Worm (Caenorhabditis elegans) whole organism, late embryonic: ENCODE measurements around the gene slc-25A29.
A peak's percentile ranks its signal among the peaks of the same experiment; 100 is the strongest.

ENCODE experiments used
- C08G9.2 ChIP-seq: sonication (generic microtip); optimal IDR thresholded peaks from 2 replicates; lab custom pipeline; 2016; ENCODE audit warnings: mild to moderate bottlenecking, missing genetic modification characterization, moderate library complexity, missing compliant biosample characterization
- F13H6.1 ChIP-seq: sonication (generic microtip); optimal IDR thresholded peaks from 2 replicates; lab custom pipeline; 2016; ENCODE audit warnings: missing genetic modification characterization, missing compliant biosample characterization
- K09A11.1 ChIP-seq: sonication (generic microtip); optimal IDR thresholded peaks from 2 replicates; lab custom pipeline; 2017; ENCODE audit warnings: antibody characterized with exemption, mild to moderate bottlenecking, missing genetic modification characterization, missing compliant biosample characterization; ENCODE audit not compliant: insufficient read depth
- ama-1 ChIP-seq: fragments of 150-350 bp; optimal IDR thresholded peaks from 2 replicates; lab custom pipeline; 2014
- ceh-14 ChIP-seq: sonication (generic microtip); optimal IDR thresholded peaks from 2 replicates; lab custom pipeline; 2016; ENCODE audit warnings: missing genotype, missing genetic modification characterization, missing compliant biosample characterization
- ceh-18 ChIP-seq: sonication (generic microtip); optimal IDR thresholded peaks from 2 replicates; lab custom pipeline; 2016; ENCODE audit warnings: missing genetic modification characterization, missing compliant biosample characterization
- ceh-19 ChIP-seq: fragments of 200-800 bp; sonication (Bioruptor generic); optimal IDR thresholded peaks from 2 replicates; lab custom pipeline; 2018; ENCODE audit warnings: mild to moderate bottlenecking, missing genetic modification characterization, missing compliant biosample characterization
- ceh-2 ChIP-seq: sonication (generic microtip); optimal IDR thresholded peaks from 2 replicates; lab custom pipeline; 2016; ENCODE audit warnings: missing genotype, missing genetic modification characterization, missing compliant biosample characterization
- ceh-31 ChIP-seq: sonication (generic microtip); optimal IDR thresholded peaks from 2 replicates; lab custom pipeline; 2016; ENCODE audit warnings: missing genetic modification characterization, missing compliant biosample characterization
- ceh-48 ChIP-seq: sonication (generic microtip); optimal IDR thresholded peaks from 2 replicates; lab custom pipeline; 2016; ENCODE audit warnings: missing genetic modification characterization, inconsistent platforms, missing compliant biosample characterization
- ceh-9 ChIP-seq: sonication (generic microtip); optimal IDR thresholded peaks from 2 replicates; lab custom pipeline; 2016; ENCODE audit warnings: mild to moderate bottlenecking, missing genetic modification characterization, inconsistent platforms, missing compliant biosample characterization
- che-1 ChIP-seq: sonication (generic microtip); optimal IDR thresholded peaks from 2 replicates; lab custom pipeline; 2016; ENCODE audit warnings: mild to moderate bottlenecking, missing genetic modification characterization, missing compliant biosample characterization
- ets-4 ChIP-seq: sonication (generic microtip); optimal IDR thresholded peaks from 2 replicates; lab custom pipeline; 2016; ENCODE audit warnings: missing genetic modification characterization, missing compliant biosample characterization
- eyg-1 ChIP-seq: sonication (generic microtip); optimal IDR thresholded peaks from 2 replicates; lab custom pipeline; 2016; ENCODE audit warnings: missing genotype, missing genetic modification characterization, missing compliant biosample characterization
- hlh-15 ChIP-seq: sonication (generic microtip); optimal IDR thresholded peaks from 2 replicates; lab custom pipeline; 2016; ENCODE audit warnings: missing genetic modification characterization, missing compliant biosample characterization
- hlh-30 ChIP-seq: sonication (generic microtip); optimal IDR thresholded peaks from 2 replicates; lab custom pipeline; 2017; ENCODE audit warnings: antibody characterized with exemption, missing genetic modification characterization, missing compliant biosample characterization; ENCODE audit not compliant: insufficient read depth
- lim-6 ChIP-seq: sonication (generic microtip); optimal IDR thresholded peaks from 2 replicates; lab custom pipeline; 2016; ENCODE audit warnings: missing genetic modification characterization, missing compliant biosample characterization
- lin-11 ChIP-seq: fragments of 200-800 bp; sonication (Bioruptor generic); optimal IDR thresholded peaks from 2 replicates; lab custom pipeline; 2018; ENCODE audit warnings: mild to moderate bottlenecking, missing genetic modification characterization, missing compliant biosample characterization
- mec-3 ChIP-seq: sonication (generic microtip); optimal IDR thresholded peaks from 2 replicates; lab custom pipeline; 2016; ENCODE audit warnings: borderline replicate concordance, missing genetic modification characterization, missing compliant biosample characterization
- nfya-1 ChIP-seq: sonication (generic microtip); optimal IDR thresholded peaks from 2 replicates; lab custom pipeline; 2017; ENCODE audit warnings: missing genetic modification characterization, mild to moderate bottlenecking, missing compliant biosample characterization, antibody characterized with exemption, moderate library complexity
- nhr-11 ChIP-seq: fragments of 150-350 bp; optimal IDR thresholded peaks from 2 replicates; lab custom pipeline; 2014; ENCODE audit warnings: missing biosample characterization, missing genetic modification characterization
- nhr-232 ChIP-seq: sonication (generic microtip); optimal IDR thresholded peaks from 2 replicates; lab custom pipeline; 2016; ENCODE audit warnings: missing genetic modification characterization, missing compliant biosample characterization
- npax-4 ChIP-seq: sonication (generic microtip); optimal IDR thresholded peaks from 2 replicates; lab custom pipeline; 2016; ENCODE audit warnings: missing genetic modification characterization, missing compliant biosample characterization
- pax-1 ChIP-seq: fragments of 150-350 bp; optimal IDR thresholded peaks from 2 replicates; lab custom pipeline; 2014; ENCODE audit warnings: missing biosample characterization, missing genetic modification characterization
- rnt-1 ChIP-seq: sonication (generic microtip); optimal IDR thresholded peaks from 2 replicates; lab custom pipeline; 2016; ENCODE audit warnings: missing genetic modification characterization, missing compliant biosample characterization
- sdc-2 ChIP-seq: sonication (generic microtip); optimal IDR thresholded peaks from 2 replicates; lab custom pipeline; 2016; ENCODE audit warnings: missing genotype, missing genetic modification characterization, missing compliant biosample characterization
- sox-2 ChIP-seq: fragments of 200-800 bp; sonication (Bioruptor generic); IDR thresholded peaks from 2 replicates; pipeline ENCODE4 v1.3.6; 2022; ENCODE audit warnings: missing genetic modification reagents, missing genetic modification characterization, missing compliant biosample characterization
- sox-4 ChIP-seq: sonication (generic microtip); optimal IDR thresholded peaks from 2 replicates; lab custom pipeline; 2017; ENCODE audit warnings: mild to moderate bottlenecking, missing genetic modification characterization, inconsistent platforms, missing compliant biosample characterization
- syd-9 ChIP-seq: sonication (generic microtip); optimal IDR thresholded peaks from 2 replicates; lab custom pipeline; 2016; ENCODE audit warnings: mild to moderate bottlenecking, missing genetic modification characterization, moderate library complexity, missing compliant biosample characterization
- unc-3 ChIP-seq, 2 experiments: fragments of 200-800 bp in 1 of 2; sonication (Bioruptor generic) in 1 of 2; sonication (generic microtip) in 1 of 2; conservative IDR thresholded peaks in 1 of 2; optimal IDR thresholded peaks in 1 of 2; 2 replicates each; pipeline versions ENCODE4 v1.3.6 to Lab custom; 2016 to 2022; ENCODE audit warnings: missing compliant biosample characterization in 2 of 2, missing genetic modification characterization in 2 of 2, missing genetic modification reagents in 1 of 2
- unc-42 ChIP-seq: sonication (generic microtip); optimal IDR thresholded peaks from 2 replicates; lab custom pipeline; 2016; ENCODE audit warnings: missing genotype, missing genetic modification characterization, missing compliant biosample characterization
- unc-86 ChIP-seq: sonication (generic microtip); optimal IDR thresholded peaks from 2 replicates; lab custom pipeline; 2016; ENCODE audit warnings: missing genetic modification characterization, missing compliant biosample characterization
- zip-5 ChIP-seq: sonication (generic microtip); optimal IDR thresholded peaks from 2 replicates; lab custom pipeline; 2016; ENCODE audit warnings: missing genetic modification characterization, missing compliant biosample characterization
- ztf-16 ChIP-seq: sonication (generic microtip); optimal IDR thresholded peaks from 2 replicates; lab custom pipeline; 2017; ENCODE audit warnings: missing genetic modification characterization, missing compliant biosample characterization

Gene slc-25A29

DNA sequence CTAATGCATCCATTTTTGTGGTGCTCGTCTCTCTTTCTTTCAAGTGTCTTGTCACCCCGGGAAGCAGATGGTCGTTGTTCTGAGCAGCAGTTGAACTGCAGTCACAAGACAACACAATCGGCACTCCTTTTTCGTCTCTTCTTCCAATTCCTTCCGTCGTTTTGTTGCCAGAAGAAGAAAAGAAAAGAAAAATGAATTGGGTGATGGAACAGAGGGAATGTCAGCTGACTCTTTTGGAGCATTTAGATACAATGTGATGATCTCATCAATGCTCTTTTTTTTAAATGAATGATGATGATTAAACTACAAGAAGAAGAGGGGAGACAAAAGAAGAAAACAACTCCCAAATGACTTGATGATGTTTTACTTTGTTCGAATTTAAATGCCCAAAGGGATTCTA is 8.0 kb downstream of the slc-25A29 start:
- TF ChIP-seq hlh-15 (tag; lab: Kevin White, UChicago) (no peak), ztf-16 (tag; lab: Kevin White, UChicago) (no peak), zip-5 (no peak), hlh-30 (tag; lab: Kevin White, UChicago) (peak; percentile 72), sdc-2 (tag; lab: Kevin White, UChicago) (no peak)
- TF ChIP-seq, all 69 proteins: peak for 1

- no peak for TF ChIP-seq nhr-11 (tag; lab: Kevin White, UChicago)
- peak; percentile 30 for TF ChIP-seq unc-42
- no peak for TF ChIP-seq ztf-16 (tag; lab: Kevin White, UChicago)
- peak; percentile 9 for TF ChIP-seq ceh-31 (tag; lab: Kevin White, UChicago)
These were observed 9.2 kb downstream of the slc-25A29 start for ce11 chrV:14648825-14649224.

DNA sequence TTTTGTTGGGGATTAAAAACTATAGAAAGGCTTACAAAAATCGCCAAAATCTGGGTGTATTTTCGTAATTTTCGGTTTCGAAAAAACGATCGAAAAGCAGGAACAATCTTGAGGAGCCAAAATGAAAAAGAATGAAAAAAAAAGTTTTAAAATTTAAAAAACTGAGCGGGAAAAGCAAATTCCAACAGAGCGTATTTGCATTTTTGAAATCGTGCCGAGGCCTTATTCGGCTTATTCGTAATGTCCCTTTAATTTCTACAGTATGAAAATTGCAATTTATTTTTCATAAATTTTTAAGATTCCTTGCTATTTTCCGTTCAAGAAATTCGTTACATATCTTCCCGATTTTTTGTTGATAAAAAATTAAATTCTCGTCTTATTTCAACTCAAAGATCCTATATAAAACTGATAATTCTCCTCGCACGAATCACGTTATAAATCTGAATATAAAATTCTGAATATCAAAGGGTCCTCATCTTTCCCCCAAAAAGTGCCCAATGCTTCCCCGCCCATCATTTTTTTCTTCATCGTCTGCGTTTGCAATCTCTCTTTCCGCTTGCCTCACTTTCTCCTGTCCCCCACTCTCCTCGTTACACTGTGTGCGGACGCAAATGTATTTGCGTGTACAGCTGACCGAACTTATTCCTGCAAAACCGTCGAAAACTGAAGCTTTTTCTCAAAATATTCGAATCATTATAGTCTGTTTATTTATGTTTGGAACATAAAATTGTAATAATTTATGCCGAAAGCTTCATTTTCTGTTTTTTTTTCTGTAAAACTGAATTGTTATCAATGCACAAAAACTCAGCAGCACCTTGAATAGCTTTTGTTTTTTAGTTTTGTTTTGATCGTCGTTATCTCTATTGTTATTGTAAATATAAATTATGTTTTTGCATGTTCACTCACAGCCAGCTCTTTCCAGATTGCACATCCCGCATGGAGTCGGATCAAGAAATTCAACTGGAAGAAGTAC is 11.9 kb downstream of the slc-25A29 start, which contains the start of the genes rfc-1 and pmp-3:
rfc-1 (minus strand) TSS at position 163 of the 973 bp plus-strand sequence.
pmp-3 (plus strand) TSS at position 923 of the 973 bp plus-strand sequence.
- TF ChIP-seq unc-86 (tag; lab: Kevin White, UChicago) = no peak
- TF ChIP-seq ceh-48 (tag; lab: Kevin White, UChicago) = no peak
- TF ChIP-seq ama-1 (lab: Kevin White, UChicago) = no peak
- TF ChIP-seq sox-4 (tag; lab: Kevin White, UChicago) = no peak
- peak; percentile 18 for TF ChIP-seq nfya-1 (tag; lab: Kevin White, UChicago)
- TF ChIP-seq nhr-232 (tag; lab: Kevin White, UChicago) = no peak
- TF ChIP-seq ceh-31 (tag; lab: Kevin White, UChicago) = peak; percentile 15
- TF ChIP-seq F13H6.1 (tag; lab: Kevin White, UChicago) = no peak
- no peak for TF ChIP-seq ets-4 (tag; lab: Kevin White, UChicago)
- no peak for TF ChIP-seq eyg-1 (tag; lab: Kevin White, UChicago)
- no peak for TF ChIP-seq lin-11 (tag; lab: Kevin White, UChicago)
- TF ChIP-seq unc-3 (GFP tag; conservative IDR thresholded peaks at IDR 0.05; lab: Robert Waterston, UW) = no peak
- no peak for TF ChIP-seq unc-3 (tag; optimal IDR thresholded peaks at IDR 0.05; lab: Kevin White, UChicago)

ce11 chrV:14642016-14642415 is 16.0 kb downstream of the slc-25A29 start:
- TF ChIP-seq C08G9.2 = no peak
- TF ChIP-seq nhr-11 (tag; lab: Kevin White, UChicago) = no peak
- no peak for TF ChIP-seq ceh-19 (GFP tag; lab: Kevin White, UChicago)
- TF ChIP-seq che-1 (tag; lab: Kevin White, UChicago) = no peak
- TF ChIP-seq ztf-16 (tag; lab: Kevin White, UChicago) = no peak
- no peak for TF ChIP-seq ceh-14 (tag; lab: Kevin White, UChicago)
- TF ChIP-seq syd-9 = no peak
- no peak for TF ChIP-seq pax-1 (tag; lab: Kevin White, UChicago)
- TF ChIP-seq ceh-2 (tag; lab: Kevin White, UChicago) = no peak
- no peak for TF ChIP-seq rnt-1 (tag; lab: Kevin White, UChicago)
- TF ChIP-seq lim-6 = no peak
- TF ChIP-seq ceh-9 = no peak
- no peak for TF ChIP-seq mec-3 (tag; lab: Kevin White, UChicago)
- TF ChIP-seq sox-2 (GFP tag; lab: Robert Waterston, UW) = no peak
- no peak for TF ChIP-seq npax-4 (tag; lab: Kevin White, UChicago)
- no peak for TF ChIP-seq ceh-18 (tag; lab: Kevin White, UChicago)
- no peak for TF ChIP-seq K09A11.1
